Fruit fly (Drosophila melanogaster) whole organism, embryonic: ENCODE measurements around the gene CG15263.
A peak's percentile ranks its signal among the peaks of the same experiment; 100 is the strongest.

ENCODE experiments used
- Atf-2 ChIP-seq: fragments of 200-800 bp; sonication (Bioruptor generic); optimal IDR thresholded peaks from 2 replicates; lab custom pipeline; 2016; ENCODE audit warnings: missing biosample characterization, missing genetic modification characterization
- Blimp-1 ChIP-seq: fragments of 200-800 bp; sonication (Bioruptor generic); optimal IDR thresholded peaks from 3 replicates; lab custom pipeline; 2018; ENCODE audit warnings: missing biosample characterization, missing genetic modification characterization, mild to moderate bottlenecking, moderate library complexity, missing genetic modification reagents
- CG10543 ChIP-seq: fragments of 200-800 bp; sonication (Bioruptor generic); optimal IDR thresholded peaks from 3 replicates; lab custom pipeline; 2017; ENCODE audit warnings: missing biosample characterization, mild to moderate bottlenecking, missing genetic modification characterization, moderate library complexity
- CG10959 ChIP-seq: fragments of 200-800 bp; sonication (Bioruptor generic); IDR thresholded peaks from 2 replicates; pipeline ENCODE4 v1.3.6; 2022; ENCODE audit warnings: missing biosample characterization, missing genetic modification characterization
- CG11247 ChIP-seq: fragments of 200-800 bp; sonication (Bioruptor generic); IDR thresholded peaks from 2 replicates; pipeline ENCODE4 v1.3.6; 2022; ENCODE audit warnings: missing biosample characterization, missing genetic modification characterization
- CG12942 ChIP-seq: fragments of 200-800 bp; sonication (Bioruptor generic); optimal IDR thresholded peaks from 3 replicates; lab custom pipeline; 2016; ENCODE audit warnings: missing biosample characterization, missing genetic modification characterization
- CG15011 ChIP-seq: fragments of 200-800 bp; sonication (Bioruptor generic); optimal IDR thresholded peaks from 3 replicates; lab custom pipeline; 2018; ENCODE audit warnings: missing biosample characterization, mild to moderate bottlenecking, missing genetic modification characterization
- CG17361 ChIP-seq: fragments of 200-800 bp; sonication (Bioruptor generic); IDR thresholded peaks from 3 replicates; pipeline ENCODE4 v1.3.6; 2022; ENCODE audit warnings: missing biosample characterization, missing genetic modification characterization
- CG30403 ChIP-seq: fragments of 200-800 bp; sonication (Bioruptor generic); optimal IDR thresholded peaks from 3 replicates; lab custom pipeline; 2016; ENCODE audit warnings: missing biosample characterization, missing genetic modification characterization
- CG31365 ChIP-seq: fragments of 200-800 bp; sonication (Bioruptor generic); optimal IDR thresholded peaks from 2 replicates; lab custom pipeline; 2018; ENCODE audit warnings: missing biosample characterization, mild to moderate bottlenecking, missing genetic modification characterization
- CG42726 ChIP-seq: fragments of 200-800 bp; sonication (Bioruptor generic); IDR thresholded peaks from 2 replicates; pipeline ENCODE4 v1.3.6; 2022; ENCODE audit warnings: missing biosample characterization, missing genetic modification characterization; ENCODE audit not compliant: partially characterized antibody
- CG43689 ChIP-seq: fragments of 200-800 bp; sonication (Bioruptor generic); IDR thresholded peaks from 2 replicates; pipeline ENCODE4 v1.3.6; 2022; ENCODE audit warnings: missing biosample characterization, missing genetic modification characterization
- CG4820 ChIP-seq: fragments of 200-800 bp; sonication (Bioruptor generic); optimal IDR thresholded peaks from 3 replicates; lab custom pipeline; 2016; ENCODE audit warnings: missing biosample characterization, missing genetic modification characterization
- CG6175 ChIP-seq: fragments of 200-800 bp; sonication (Bioruptor generic); IDR thresholded peaks from 3 replicates; pipeline ENCODE4 v1.3.6; 2022; ENCODE audit warnings: missing biosample characterization, missing genetic modification characterization
- CG6254 ChIP-seq: fragments of 200-800 bp; sonication (Bioruptor generic); optimal IDR thresholded peaks from 3 replicates; lab custom pipeline; 2017; ENCODE audit warnings: mild to moderate bottlenecking, missing biosample characterization, missing genetic modification reagents, missing genetic modification characterization
- CG6272 ChIP-seq: fragments of 200-800 bp; sonication (Bioruptor generic); IDR thresholded peaks from 2 replicates; pipeline ENCODE4 v1.3.6; 2022; ENCODE audit warnings: missing biosample characterization, missing genetic modification characterization
- CG6654 ChIP-seq: fragments of 200-800 bp; sonication (Bioruptor generic); optimal IDR thresholded peaks from 2 replicates; lab custom pipeline; 2017; ENCODE audit warnings: missing biosample characterization, mild to moderate bottlenecking, missing genetic modification characterization
- CG7987 ChIP-seq: fragments of 200-800 bp; sonication (Bioruptor generic); optimal IDR thresholded peaks from 2 replicates; lab custom pipeline; 2018; ENCODE audit warnings: missing biosample characterization, mild to moderate bottlenecking, missing genetic modification characterization, moderate library complexity
- CG8281 ChIP-seq: fragments of 200-800 bp; sonication (Bioruptor generic); optimal IDR thresholded peaks from 2 replicates; lab custom pipeline; 2018; ENCODE audit warnings: missing biosample characterization, mild to moderate bottlenecking, missing genetic modification characterization, moderate library complexity
- CG9727 ChIP-seq: fragments of 200-800 bp; sonication (Bioruptor generic); optimal IDR thresholded peaks from 3 replicates; lab custom pipeline; 2017; ENCODE audit warnings: missing biosample characterization, mild to moderate bottlenecking, missing genetic modification characterization
- Elba2 ChIP-seq: fragments of 200-800 bp; sonication (Bioruptor generic); optimal IDR thresholded peaks from 3 replicates; lab custom pipeline; 2016; ENCODE audit warnings: missing biosample characterization, missing genetic modification characterization
- GATAe ChIP-seq: fragments of 200-800 bp; sonication (Bioruptor generic); conservative IDR thresholded peaks from 2 replicates; pipeline ENCODE4 v1.3.6; 2022; ENCODE audit warnings: missing biosample characterization, missing genetic modification characterization
- HmgZ ChIP-seq: fragments of 200-800 bp; sonication (Bioruptor generic); optimal IDR thresholded peaks from 2 replicates; lab custom pipeline; 2018; ENCODE audit warnings: missing biosample characterization, mild to moderate bottlenecking, missing genetic modification characterization
- Hr51 ChIP-seq, 2 experiments: fragments of 200-800 bp; sonication (Bioruptor generic); optimal IDR thresholded peaks; 2 replicates in 1 of 2; 3 replicates in 1 of 2; lab custom pipeline; 2016 to 2018; ENCODE audit warnings: missing biosample characterization in 2 of 2, missing genetic modification characterization in 2 of 2, mild to moderate bottlenecking in 1 of 2, moderate library complexity in 1 of 2
- Oaz ChIP-seq: fragments of 200-800 bp; sonication (Bioruptor generic); IDR thresholded peaks from 2 replicates; pipeline ENCODE4 v1.3.6; 2022; ENCODE audit warnings: missing biosample characterization, missing genetic modification characterization
- Ptx1 ChIP-seq: fragments of 200-800 bp; sonication (Bioruptor generic); IDR thresholded peaks from 2 replicates; pipeline ENCODE4 v1.3.6; 2022; ENCODE audit warnings: missing biosample characterization, missing genetic modification characterization
- Sox102F ChIP-seq: fragments of 200-800 bp; sonication (Bioruptor generic); optimal IDR thresholded peaks from 2 replicates; lab custom pipeline; 2018; ENCODE audit warnings: missing biosample characterization, mild to moderate bottlenecking, missing genetic modification characterization, moderate library complexity
- Taf1 ChIP-seq: fragments of 200-800 bp; sonication (Bioruptor generic); IDR thresholded peaks from 2 replicates; pipeline ENCODE4 v1.3.6; 2022; ENCODE audit warnings: missing biosample characterization, missing genetic modification characterization
- Trl ChIP-seq, 3 experiments: fragments of >200 bp in 2 of 3; fragments of 200-800 bp in 1 of 3; sonication (Bioruptor generic) in 1 of 3; optimal IDR thresholded peaks; 2 replicates in 1 of 3; 3 replicates in 2 of 3; lab custom pipeline; 2016 to 2017; ENCODE audit warnings: missing biosample characterization in 1 of 3, missing genetic modification characterization in 1 of 3
- YL-1 ChIP-seq: fragments of 200-800 bp; sonication (Bioruptor generic); optimal IDR thresholded peaks from 3 replicates; lab custom pipeline; 2017; ENCODE audit warnings: missing biosample characterization, mild to moderate bottlenecking, missing genetic modification characterization
- aop ChIP-seq: fragments of 200-800 bp; sonication (Bioruptor generic); IDR thresholded peaks from 2 replicates; pipeline ENCODE4 v1.3.6; 2022; ENCODE audit warnings: missing biosample characterization, missing genetic modification characterization
- bab2 ChIP-seq: fragments of 200-800 bp; sonication (Bioruptor generic); optimal IDR thresholded peaks from 2 replicates; lab custom pipeline; 2016; ENCODE audit warnings: missing biosample characterization, missing genetic modification characterization
- bbx ChIP-seq: fragments of 200-800 bp; sonication (Bioruptor generic); IDR thresholded peaks from 2 replicates; pipeline ENCODE4 v1.3.6; 2022; ENCODE audit warnings: missing biosample characterization, missing genetic modification characterization; ENCODE audit not compliant: partially characterized antibody
- bigmax ChIP-seq: fragments of 200-800 bp; sonication (Bioruptor generic); optimal IDR thresholded peaks from 2 replicates; lab custom pipeline; 2018; ENCODE audit warnings: missing biosample characterization, mild to moderate bottlenecking, missing genetic modification characterization
- bsh ChIP-seq, 2 experiments: fragments of 200-800 bp; sonication (Bioruptor generic); optimal IDR thresholded peaks; 2 replicates each; lab custom pipeline; 2017 to 2018; ENCODE audit warnings: mild to moderate bottlenecking in 2 of 2, missing biosample characterization in 2 of 2, missing genetic modification characterization in 2 of 2, moderate library complexity in 1 of 2
- da ChIP-seq: fragments of 200-800 bp; sonication (Bioruptor generic); optimal IDR thresholded peaks from 2 replicates; lab custom pipeline; 2016; ENCODE audit warnings: missing biosample characterization, missing genetic modification characterization
- fd102C ChIP-seq: fragments of 200-800 bp; sonication (Bioruptor generic); optimal IDR thresholded peaks from 2 replicates; lab custom pipeline; 2018; ENCODE audit warnings: missing biosample characterization, mild to moderate bottlenecking, missing genetic modification characterization, moderate library complexity
- fd3F ChIP-seq: fragments of 200-800 bp; sonication (Bioruptor generic); optimal IDR thresholded peaks from 2 replicates; lab custom pipeline; 2018; ENCODE audit warnings: missing biosample characterization, mild to moderate bottlenecking, missing genetic modification characterization, moderate library complexity
- fd96Cb ChIP-seq: fragments of 200-800 bp; sonication (Bioruptor generic); optimal IDR thresholded peaks from 2 replicates; lab custom pipeline; 2018; ENCODE audit warnings: missing biosample characterization, mild to moderate bottlenecking, missing genetic modification characterization, moderate library complexity
- gem ChIP-seq: fragments of 200-800 bp; sonication (Bioruptor generic); optimal IDR thresholded peaks from 2 replicates; lab custom pipeline; 2019; ENCODE audit warnings: missing biosample characterization, mild to moderate bottlenecking, missing genetic modification characterization, moderate library complexity
- hbn ChIP-seq: fragments of 200-800 bp; sonication (Bioruptor generic); IDR thresholded peaks from 2 replicates; pipeline ENCODE4 v1.3.6; 2022; ENCODE audit warnings: missing biosample characterization, missing genetic modification characterization; ENCODE audit not compliant: partially characterized antibody
- lmd ChIP-seq: fragments of 200-800 bp; sonication (Bioruptor generic); IDR thresholded peaks from 2 replicates; pipeline ENCODE4 v1.3.6; 2022; ENCODE audit warnings: missing biosample characterization, missing genetic modification characterization
- pfk ChIP-seq: fragments of 200-800 bp; sonication (Bioruptor generic); optimal IDR thresholded peaks from 2 replicates; lab custom pipeline; 2018; ENCODE audit warnings: missing biosample characterization, mild to moderate bottlenecking, missing genetic modification characterization, moderate library complexity
- rib ChIP-seq: fragments of 200-800 bp; sonication (Bioruptor generic); IDR thresholded peaks from 2 replicates; pipeline ENCODE4 v1.3.6; 2022; ENCODE audit warnings: missing biosample characterization, missing genetic modification characterization
- seq ChIP-seq: fragments of 200-800 bp; sonication (Bioruptor generic); IDR thresholded peaks from 2 replicates; pipeline ENCODE4 v1.3.6; 2022; ENCODE audit warnings: missing biosample characterization, missing genetic modification characterization
- sna ChIP-seq: fragments of 200-800 bp; sonication (Bioruptor generic); IDR thresholded peaks from 2 replicates; pipeline ENCODE4 v1.3.6; 2022; ENCODE audit warnings: missing biosample characterization, missing genetic modification characterization; ENCODE audit not compliant: partially characterized antibody
- tio ChIP-seq: fragments of 200-800 bp; sonication (Bioruptor generic); optimal IDR thresholded peaks from 2 replicates; lab custom pipeline; 2017; ENCODE audit warnings: missing biosample characterization, missing genetic modification characterization, inconsistent platforms
- ttk ChIP-seq: fragments of 200-800 bp; sonication (Bioruptor generic); IDR thresholded peaks from 2 replicates; pipeline ENCODE4 v2.1.2; 2022; ENCODE audit warnings: missing biosample characterization, missing genetic modification characterization
- yki ChIP-seq: fragments of >200 bp; optimal IDR thresholded peaks from 3 replicates; lab custom pipeline; 2018
- z ChIP-seq: fragments of 200-800 bp; sonication (Bioruptor generic); IDR thresholded peaks from 3 replicates; pipeline ENCODE4 v1.3.6; 2022; ENCODE audit warnings: missing biosample characterization, missing genetic modification characterization

Gene CG15263

dm6 chr2L:15325555-15326285 lies 40.9 kb downstream of the CG15263 start (continued):
- TF ChIP-seq yki (lab: Kevin White, UChicago) (no peak), CG15011 (no peak), CG8281 (tag; lab: Kevin White, UChicago) (no peak), hbn (GFP tag; lab: Robert Waterston, UW) (no peak), CG43689 (GFP tag; lab: Robert Waterston, UW) (no peak), z (GFP tag; lab: Robert Waterston, UW) (no peak), seq (GFP tag; lab: Robert Waterston, UW) (no peak), CG6272 (GFP tag; lab: Robert Waterston, UW) (no peak), Ptx1 (GFP tag; lab: Robert Waterston, UW) (no peak), Oaz (no peak), pfk (GFP tag; lab: Kevin White, UChicago) (no peak), ttk (GFP tag; lab: Robert Waterston, UW) (no peak), Elba2 (GFP tag; lab: Kevin White, UChicago) (no peak), CG9727 (GFP tag; lab: Kevin White, UChicago) (no peak), CG10959 (GFP tag; lab: Robert Waterston, UW) (no peak), Atf-2 (GFP tag; lab: Kevin White, UChicago) (no peak), Hr51 (GFP tag; optimal IDR thresholded peaks at IDR 0.05; lab: Kevin White, UChicago) (no peak), CG11247 (GFP tag; lab: Robert Waterston, UW) (no peak), CG31365 (tag; lab: Kevin White, UChicago) (no peak), CG6654 (GFP tag; lab: Kevin White, UChicago) (no peak), CG6254 (no peak), bbx (GFP tag; lab: Robert Waterston, UW) (no peak), HmgZ (no peak), rib (no peak), CG6175 (GFP tag; lab: Robert Waterston, UW) (no peak), GATAe (GFP tag; lab: Robert Waterston, UW) (no peak), CG17361 (GFP tag; lab: Robert Waterston, UW) (no peak), bab2 (GFP tag; lab: Kevin White, UChicago) (no peak), da (GFP tag; lab: Kevin White, UChicago) (no peak), CG4820 (GFP tag; lab: Kevin White, UChicago) (no peak), fd3F (GFP tag; lab: Kevin White, UChicago) (no peak), YL-1 (GFP tag; lab: Kevin White, UChicago) (no peak), CG10543 (GFP tag; lab: Kevin White, UChicago) (no peak), CG12942 (GFP tag; lab: Kevin White, UChicago) (no peak), Taf1 (GFP tag; lab: Robert Waterston, UW) (no peak), aop (GFP tag; lab: Robert Waterston, UW) (no peak), CG7987 (GFP tag; lab: Kevin White, UChicago) (no peak), tio (no peak), fd102C (no peak), CG30403 (no peak), Blimp-1 (no peak), bigmax (GFP tag; lab: Kevin White, UChicago) (no peak), Sox102F (GFP tag; lab: Kevin White, UChicago) (peak; percentile 4), fd96Cb (no peak), bsh (GFP tag; optimal IDR thresholded peaks at IDR 0.05; lab: Kevin White, UChicago) (peak in 1 of 2 experiments; percentile 15), sna (no peak), gem (tag; lab: Kevin White, UChicago) (peak; percentile 28), lmd (no peak), Trl (optimal IDR thresholded peaks at IDR 0.05; lab: Kevin White, UChicago) (no peak), Trl (GFP tag; optimal IDR thresholded peaks at IDR 0.05; lab: Kevin White, UChicago) (no peak), CG42726 (GFP tag; lab: Robert Waterston, UW) (no peak)
